Fruit fly (Drosophila melanogaster) whole organism, pupa: Measurements from ENCODE around the gene CNMaR.

ENCODE experiments used
- CG10348 ChIP-seq: fragments of 200-800 bp; sonication (Bioruptor generic); IDR thresholded peaks from 2 replicates; pipeline ENCODE4 v1.3.6; 2022; ENCODE audit warnings: missing biosample characterization, missing genetic modification characterization
- CG12605 ChIP-seq: fragments of 200-800 bp; sonication (Bioruptor generic); IDR thresholded peaks from 2 replicates; pipeline ENCODE4 v1.3.6; 2022; ENCODE audit warnings: missing biosample characterization, missing genetic modification characterization
- CG13204 ChIP-seq: fragments of 200-800 bp; sonication (Bioruptor generic); optimal IDR thresholded peaks from 2 replicates; lab custom pipeline; 2018; ENCODE audit warnings: missing biosample characterization, mild to moderate bottlenecking, missing genetic modification characterization, moderate library complexity
- CG14655 ChIP-seq: fragments of 200-800 bp; sonication (Bioruptor generic); optimal IDR thresholded peaks from 3 replicates; lab custom pipeline; 2017; ENCODE audit warnings: mild to moderate bottlenecking, missing biosample characterization, missing genetic modification reagents, missing genetic modification characterization
- CG15710 ChIP-seq: fragments of 200-800 bp; sonication (Bioruptor generic); optimal IDR thresholded peaks from 2 replicates; lab custom pipeline; 2018; ENCODE audit warnings: missing biosample characterization, mild to moderate bottlenecking, missing genetic modification characterization, moderate library complexity
- CG17806 ChIP-seq: fragments of 200-800 bp; sonication (Bioruptor generic); optimal IDR thresholded peaks from 2 replicates; lab custom pipeline; 2018; ENCODE audit warnings: missing biosample characterization, mild to moderate bottlenecking, missing genetic modification characterization, moderate library complexity
- CG32121 ChIP-seq: fragments of 200-800 bp; sonication (Bioruptor generic); IDR thresholded peaks from 2 replicates; pipeline ENCODE4 v1.3.6; 2022; ENCODE audit warnings: missing biosample characterization, missing genetic modification characterization
- CG34367 ChIP-seq: fragments of 200-800 bp; sonication (Bioruptor generic); optimal IDR thresholded peaks from 2 replicates; lab custom pipeline; 2018; ENCODE audit warnings: missing biosample characterization, mild to moderate bottlenecking, missing genetic modification characterization
- CG4496 ChIP-seq: fragments of 200-800 bp; sonication (Bioruptor generic); IDR thresholded peaks from 3 replicates; pipeline ENCODE4 v1.3.6; 2022; ENCODE audit warnings: missing biosample characterization, missing genetic modification characterization
- CG8159 ChIP-seq: fragments of 200-800 bp; sonication (Bioruptor generic); optimal IDR thresholded peaks from 3 replicates; lab custom pipeline; 2018; ENCODE audit warnings: missing biosample characterization, mild to moderate bottlenecking, missing genetic modification characterization, moderate library complexity
- CG8301 ChIP-seq: fragments of 200-800 bp; sonication (Bioruptor generic); optimal IDR thresholded peaks from 2 replicates; lab custom pipeline; 2018; ENCODE audit warnings: missing biosample characterization, mild to moderate bottlenecking, missing genetic modification characterization
- CG9948 ChIP-seq: fragments of 200-800 bp; sonication (Bioruptor generic); optimal IDR thresholded peaks from 2 replicates; lab custom pipeline; 2018; ENCODE audit warnings: missing biosample characterization, mild to moderate bottlenecking, missing genetic modification characterization, moderate library complexity
- D1 ChIP-seq: fragments of 200-800 bp; sonication (Bioruptor generic); optimal IDR thresholded peaks from 2 replicates; lab custom pipeline; 2018; ENCODE audit warnings: missing biosample characterization, mild to moderate bottlenecking, missing genetic modification characterization, moderate library complexity
- EcR ChIP-seq: fragments of 200-800 bp; sonication (Bioruptor generic); optimal IDR thresholded peaks from 3 replicates; lab custom pipeline; 2019; ENCODE audit warnings: missing biosample characterization, missing genetic modification characterization, mild to moderate bottlenecking, moderate library complexity, missing genetic modification reagents
- Ets98B ChIP-seq: fragments of 200-800 bp; sonication (Bioruptor generic); IDR thresholded peaks from 2 replicates; pipeline ENCODE4 v1.3.6; 2022; ENCODE audit warnings: missing biosample characterization, missing genetic modification characterization
- Pif1A ChIP-seq: fragments of 200-800 bp; sonication (Bioruptor generic); optimal IDR thresholded peaks from 3 replicates; lab custom pipeline; 2016; ENCODE audit warnings: missing biosample characterization, missing genetic modification characterization
- Pif1B ChIP-seq: fragments of 200-800 bp; sonication (Bioruptor generic); optimal IDR thresholded peaks from 3 replicates; lab custom pipeline; 2016; ENCODE audit warnings: missing biosample characterization, missing genetic modification characterization
- Snoo ChIP-seq: fragments of 200-800 bp; sonication (Bioruptor generic); optimal IDR thresholded peaks from 3 replicates; lab custom pipeline; 2017; ENCODE audit warnings: missing biosample characterization, mild to moderate bottlenecking, missing genetic modification characterization, inconsistent platforms
- fd96Ca ChIP-seq: fragments of 200-800 bp; sonication (Bioruptor generic); IDR thresholded peaks from 3 replicates; pipeline ENCODE4 v1.3.6; 2022; ENCODE audit warnings: missing biosample characterization, missing genetic modification characterization
- gl ChIP-seq: fragments of 200-800 bp; sonication (Bioruptor generic); optimal IDR thresholded peaks from 2 replicates; lab custom pipeline; 2018; ENCODE audit warnings: missing biosample characterization, mild to moderate bottlenecking, missing genetic modification characterization
- rn ChIP-seq: fragments of 200-800 bp; sonication (Bioruptor generic); IDR thresholded peaks from 2 replicates; pipeline ENCODE4 v1.3.6; 2022; ENCODE audit warnings: missing biosample characterization, missing genetic modification characterization

CNMaR gene

dm6 chr3L:9694169-9694866 is 50.4 kb downstream of the CNMaR start:
- TF ChIP-seq CG4496 (peak; percentile 48; the same call in 1 of the 3 replicates), EcR (GFP tag; lab: Kevin White, UChicago) (no peak), CG12605 (GFP tag; lab: Robert Waterston, UW) (peak; percentile 40; the same call in 1 of the 2 replicates), Ets98B (GFP tag; lab: Robert Waterston, UW) (peak; percentile 27; the same call in 1 of the 2 replicates)

dm6 chr3L:9694867-9695236 is 50.9 kb downstream of the CNMaR start:
- no peak for TF ChIP-seq rn (GFP tag; lab: Robert Waterston, UW)
- TF ChIP-seq CG9948 (tag; lab: Kevin White, UChicago), result no peak
- no peak for TF ChIP-seq gl
- no peak for TF ChIP-seq CG8301 (tag; lab: Kevin White, UChicago)
- TF ChIP-seq CG17806 (tag; lab: Kevin White, UChicago), result no peak
- no peak for TF ChIP-seq CG13204
- TF ChIP-seq CG4496, result no peak
- TF ChIP-seq CG8159 (tag; lab: Kevin White, UChicago), result no peak
- TF ChIP-seq CG32121 (GFP tag; lab: Robert Waterston, UW), result no peak
- no peak for TF ChIP-seq fd96Ca
- no peak for TF ChIP-seq Pif1B (GFP tag; lab: Kevin White, UChicago)
- TF ChIP-seq CG34367, result no peak
- TF ChIP-seq D1, result no peak
- TF ChIP-seq Ets98B (GFP tag; lab: Robert Waterston, UW), result no peak
- TF ChIP-seq Snoo, result no peak
- no peak for TF ChIP-seq EcR (GFP tag; lab: Kevin White, UChicago)
- no peak for TF ChIP-seq CG12605 (GFP tag; lab: Robert Waterston, UW)

- TF ChIP-seq CG13204, result no peak
- TF ChIP-seq CG14655 (GFP tag; lab: Kevin White, UChicago), result no peak
- TF ChIP-seq, all 21 proteins: peak for 0
Observed at dm6 chr3L:9695242-9695641, 51.3 kb downstream of the CNMaR start.

- TF ChIP-seq CG4496 (0 out of 3 replicates have a peak, but pooled peaks have one; percentile 30), CG10348 (GFP tag; lab: Robert Waterston, UW) (no peak), CG17806 (tag; lab: Kevin White, UChicago) (peak; percentile 42), CG9948 (tag; lab: Kevin White, UChicago) (peak; percentile 21), rn (GFP tag; lab: Robert Waterston, UW) (no peak), Pif1A (GFP tag; lab: Kevin White, UChicago) (no peak), CG34367 (peak; percentile 47), CG12605 (GFP tag; lab: Robert Waterston, UW) (no peak), CG13204 (no peak), fd96Ca (no peak), CG15710 (tag; lab: Kevin White, UChicago) (peak; percentile 36), Ets98B (GFP tag; lab: Robert Waterston, UW) (0 out of 2 replicates have a peak, but pooled peaks have one; percentile 34), CG8159 (tag; lab: Kevin White, UChicago) (peak; percentile 0), EcR (GFP tag; lab: Kevin White, UChicago) (no peak), Snoo (peak; percentile 15), CG14655 (GFP tag; lab: Kevin White, UChicago) (peak; percentile 5), gl (no peak), CG32121 (GFP tag; lab: Robert Waterston, UW) (peak; percentile 31; the same call in 1 of the 2 replicates), D1 (peak; percentile 19), Pif1B (GFP tag; lab: Kevin White, UChicago) (no peak), CG8301 (tag; lab: Kevin White, UChicago) (peak; percentile 37)
Observed at dm6 chr3L:9695647-9696046, 51.7 kb downstream of the CNMaR start.

dm6 chr3L:9696650-9697526 is 53.0 kb downstream of the CNMaR start, which contains the start of gene Prps:
Gene Prps, minus strand, starts transcription at chr3L:9696700.
- TF ChIP-seq Snoo (peak; percentile 85), CG15710 (tag; lab: Kevin White, UChicago) (peak; percentile 70), gl (peak; percentile 79), CG4496 (peak; percentile 93), CG17806 (tag; lab: Kevin White, UChicago) (peak; percentile 83), CG32121 (GFP tag; lab: Robert Waterston, UW) (peak; percentile 80), CG9948 (tag; lab: Kevin White, UChicago) (peak; percentile 67), CG10348 (GFP tag; lab: Robert Waterston, UW) (no peak), EcR (GFP tag; lab: Kevin White, UChicago) (peak; percentile 52), CG8159 (tag; lab: Kevin White, UChicago) (peak; percentile 79), CG34367 (peak; percentile 64), Ets98B (GFP tag; lab: Robert Waterston, UW) (peak; percentile 96), D1 (no peak), CG8301 (tag; lab: Kevin White, UChicago) (peak; percentile 82), fd96Ca (peak; percentile 93), CG14655 (GFP tag; lab: Kevin White, UChicago) (no peak), Pif1A (GFP tag; lab: Kevin White, UChicago) (peak; percentile 89), CG13204 (no peak), CG12605 (GFP tag; lab: Robert Waterston, UW) (peak; percentile 87), rn (GFP tag; lab: Robert Waterston, UW) (peak; percentile 81), Pif1B (GFP tag; lab: Kevin White, UChicago) (peak; percentile 87)
